Fruit fly (Drosophila melanogaster): Measurements from ENCODE around the gene Dhdds.

DNA sequence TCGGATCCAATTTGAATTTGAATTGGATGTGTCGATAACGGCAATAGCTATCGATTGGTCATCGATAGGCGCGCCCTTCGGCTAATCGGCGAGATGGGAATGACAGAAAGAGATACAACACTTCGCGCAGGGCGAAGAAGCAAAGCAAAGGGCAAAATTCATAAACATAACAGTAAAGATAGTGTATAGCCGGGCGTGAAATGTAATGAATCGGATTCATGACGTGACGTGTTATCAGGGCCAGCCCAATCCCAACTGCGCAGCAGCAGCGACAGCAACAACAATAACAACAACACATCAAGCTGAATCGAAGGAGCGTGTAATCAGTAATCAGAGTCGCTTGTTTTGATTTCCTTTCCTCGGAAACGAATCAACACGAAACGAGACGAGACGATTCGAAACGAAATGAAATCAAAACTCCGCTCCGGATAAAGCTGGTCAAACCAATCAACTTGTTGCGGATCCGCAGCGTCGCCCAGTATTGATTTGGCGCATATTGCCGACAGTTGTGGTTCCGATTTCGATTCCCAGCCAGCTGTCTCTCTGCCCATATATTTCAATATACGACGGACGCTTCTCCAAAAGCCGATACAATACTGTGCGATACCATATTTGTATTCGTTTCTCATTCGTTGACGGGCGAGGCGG, 21.0 kb downstream of the Dhdds start, which contains the start of gene snz:
- no peak for TF ChIP-seq usp (GFP tag; optimal IDR thresholded peaks at IDR 0.05)
- TF ChIP-seq pan (optimal IDR thresholded peaks at IDR 0.05) = no peak
- TF ChIP-seq EcR (GFP tag; optimal IDR thresholded peaks at IDR 0.05) = no peak
- no peak for TF ChIP-seq Dll (optimal IDR thresholded peaks at IDR 0.05)
- TF ChIP-seq CG8478 (optimal IDR thresholded peaks at IDR 0.05) = no peak
- TF ChIP-seq psq (optimal IDR thresholded peaks at IDR 0.05) = no peak
